Fruit fly (Drosophila melanogaster): Measurements from ENCODE around the gene CG2004.

Gene CG2004

dm6 chrX:8714064-8715046 lies at the start of gene CG2004, which contains the start of gene CG1785 (continued):
- TF ChIP-seq chm (GFP tag; IDR thresholded peaks at IDR 0.05) (peak; percentile 87), CG13624 (GFP tag; optimal IDR thresholded peaks at IDR 0.05) (peak; percentile 62), HLH4C (GFP tag; IDR thresholded peaks at IDR 0.05; ENCODE audit: partially characterized antibody) (peak; percentile 68; the same call in 2 of the 3 replicates), CG12299 (tag; optimal IDR thresholded peaks at IDR 0.05) (peak; percentile 77), CG6272 (GFP tag; IDR thresholded peaks at IDR 0.05) (peak; percentile 93), Chrac-16 (GFP tag; optimal IDR thresholded peaks at IDR 0.05) (peak; percentile 94)

- no peak for TF ChIP-seq rib (GFP tag; IDR thresholded peaks at IDR 0.05)
- TF ChIP-seq sens (GFP tag), result peak; percentile 83
- no peak for TF ChIP-seq Bdp1 (GFP tag; optimal IDR thresholded peaks at IDR 0.05)
- no peak for TF ChIP-seq dimm (GFP tag; IDR thresholded peaks at IDR 0.05)
- no peak for TF ChIP-seq nmo (GFP tag; optimal IDR thresholded peaks at IDR 0.05)
- TF ChIP-seq Lhr (GFP tag; optimal IDR thresholded peaks at IDR 0.05), result no peak
- no peak for TF ChIP-seq insv (GFP tag; optimal IDR thresholded peaks at IDR 0.05)
- no peak for TF ChIP-seq z (GFP tag; IDR thresholded peaks at IDR 0.05)
- TF ChIP-seq ci (GFP tag; IDR thresholded peaks at IDR 0.05), result 0 out of 3 replicates have a peak, but pooled peaks have one; percentile 14
- TF ChIP-seq prd (optimal IDR thresholded peaks at IDR 0.05), result no peak
- peak; percentile 36; the same call in 1 of the 3 replicates for TF ChIP-seq prd (GFP tag; IDR thresholded peaks at IDR 0.05)
- no peak for TF ChIP-seq schlank (tag; optimal IDR thresholded peaks at IDR 0.05)
- no peak for TF ChIP-seq hb (GFP tag; IDR thresholded peaks at IDR 0.05; ENCODE audit: partially characterized antibody)
- no peak for TF ChIP-seq Elba2 (GFP tag; optimal IDR thresholded peaks at IDR 0.05)
- no peak for TF ChIP-seq Hmx (GFP tag; optimal IDR thresholded peaks at IDR 0.05)
- TF ChIP-seq jigr1 (GFP tag; IDR thresholded peaks at IDR 0.05), result no peak
- no peak for TF ChIP-seq CG1792 (GFP tag; optimal IDR thresholded peaks at IDR 0.05)
- 0 out of 3 replicates have a peak, but pooled peaks have one; percentile 21 for TF ChIP-seq row (GFP tag; IDR thresholded peaks at IDR 0.05)
- TF ChIP-seq CG6654 (GFP tag; optimal IDR thresholded peaks at IDR 0.05), result no peak
- TF ChIP-seq CG10274 (GFP tag; optimal IDR thresholded peaks at IDR 0.05), result no peak
- no peak for TF ChIP-seq Abd-B (GFP tag; optimal IDR thresholded peaks at IDR 0.05)
- TF ChIP-seq CG7987 (GFP tag; optimal IDR thresholded peaks at IDR 0.05), result no peak
- TF ChIP-seq CG13624 (GFP tag; optimal IDR thresholded peaks at IDR 0.05), result no peak
- no peak for TF ChIP-seq CG9609 (GFP tag; optimal IDR thresholded peaks at IDR 0.05)
- TF ChIP-seq Poxn (GFP tag; IDR thresholded peaks at IDR 0.05), result no peak
- no peak for TF ChIP-seq CG2199 (GFP tag; IDR thresholded peaks at IDR 0.05)
- no peak for TF ChIP-seq B-H2 (GFP tag; optimal IDR thresholded peaks at IDR 0.05)
- no peak for TF ChIP-seq Trl (optimal IDR thresholded peaks at IDR 0.05)
- TF ChIP-seq Trl (GFP tag; optimal IDR thresholded peaks at IDR 0.05), result no peak
- TF ChIP-seq dmrt99B (tag; optimal IDR thresholded peaks at IDR 0.05), result no peak
- no peak for TF ChIP-seq jumu (GFP tag; optimal IDR thresholded peaks at IDR 0.05)
- no peak for TF ChIP-seq CG18262 (tag; optimal IDR thresholded peaks at IDR 0.05)
- TF ChIP-seq CG7786 (GFP tag; optimal IDR thresholded peaks at IDR 0.05), result no peak
- no peak for TF ChIP-seq Sox100B (GFP tag; optimal IDR thresholded peaks at IDR 0.05)
- TF ChIP-seq CrebB (tag; optimal IDR thresholded peaks at IDR 0.05), result no peak
- peak; percentile 19 for TF ChIP-seq gem (tag; optimal IDR thresholded peaks at IDR 0.05)
- TF ChIP-seq ara (GFP tag; IDR thresholded peaks at IDR 0.05), result no peak; the same call in 1 of the 2 replicates
- TF ChIP-seq H2.0 (GFP tag; IDR thresholded peaks at IDR 0.05), result 0 out of 2 replicates have a peak, but pooled peaks have one; percentile 2
- no peak for TF ChIP-seq so (GFP tag; IDR thresholded peaks at IDR 0.05)
- TF ChIP-seq CG17361 (GFP tag; IDR thresholded peaks at IDR 0.05), result no peak
- TF ChIP-seq Dbx (GFP tag; IDR thresholded peaks at IDR 0.05), result no peak
- TF ChIP-seq Med (GFP tag), result peak; percentile 44
- TF ChIP-seq CG11085 (GFP tag; IDR thresholded peaks at IDR 0.05), result no peak
- TF ChIP-seq ken (GFP tag; IDR thresholded peaks at IDR 0.05), result no peak
These were observed 47.5 kb upstream of the CG2004 start for dm6 chrX:8762260-8762659.

Data from whole organism, embryonic.